Fruit fly (Drosophila melanogaster) whole organism, embryonic: ENCODE measurements around the gene CG12990.

ENCODE experiments used
- Ada2b ChIP-seq: fragments of 200-800 bp; sonication (Bioruptor generic); IDR thresholded peaks from 2 replicates; pipeline ENCODE4 v1.3.6; 2022; ENCODE audit warnings: missing biosample characterization, missing genetic modification characterization
- Aef1 ChIP-seq: fragments of 200-800 bp; sonication (Bioruptor generic); IDR thresholded peaks from 3 replicates; pipeline ENCODE4 v1.3.6; 2022; ENCODE audit warnings: missing biosample characterization, missing genetic modification characterization
- CG10267 ChIP-seq: fragments of 200-800 bp; sonication (Bioruptor generic); optimal IDR thresholded peaks from 2 replicates; lab custom pipeline; 2018; ENCODE audit warnings: missing biosample characterization, mild to moderate bottlenecking, missing genetic modification characterization, moderate library complexity
- CG10321 ChIP-seq: fragments of 200-800 bp; sonication (Bioruptor generic); IDR thresholded peaks from 2 replicates; pipeline ENCODE4 v1.3.6; 2022; ENCODE audit warnings: missing biosample characterization, missing genetic modification characterization
- CG12155 ChIP-seq: fragments of 200-800 bp; sonication (Bioruptor generic); optimal IDR thresholded peaks from 3 replicates; lab custom pipeline; 2016; ENCODE audit warnings: missing biosample characterization, missing genetic modification characterization
- CG13287 ChIP-seq: fragments of 200-800 bp; sonication (Bioruptor generic); IDR thresholded peaks from 2 replicates; pipeline ENCODE4 v1.3.6; 2022; ENCODE audit warnings: missing biosample characterization, missing genetic modification characterization; ENCODE audit not compliant: partially characterized antibody
- CG17829 ChIP-seq: fragments of 200-800 bp; optimal IDR thresholded peaks from 2 replicates; lab custom pipeline; 2019; ENCODE audit warnings: missing biosample characterization, mild to moderate bottlenecking, missing genetic modification characterization, moderate library complexity
- CG3065 ChIP-seq: fragments of 200-800 bp; sonication (Bioruptor generic); optimal IDR thresholded peaks from 2 replicates; lab custom pipeline; 2016; ENCODE audit warnings: missing biosample characterization, missing genetic modification characterization
- CG3407 ChIP-seq: fragments of 200-800 bp; sonication (Bioruptor generic); optimal IDR thresholded peaks from 2 replicates; lab custom pipeline; 2018; ENCODE audit warnings: missing biosample characterization, mild to moderate bottlenecking, missing genetic modification characterization
- CG6654 ChIP-seq: fragments of 200-800 bp; sonication (Bioruptor generic); optimal IDR thresholded peaks from 2 replicates; lab custom pipeline; 2017; ENCODE audit warnings: missing biosample characterization, mild to moderate bottlenecking, missing genetic modification characterization
- CG6683 ChIP-seq: fragments of 200-800 bp; sonication (Bioruptor generic); optimal IDR thresholded peaks from 2 replicates; lab custom pipeline; 2017; ENCODE audit warnings: missing biosample characterization, mild to moderate bottlenecking, missing genetic modification characterization, missing genetic modification reagents
- CG7357 ChIP-seq: fragments of 200-800 bp; sonication (Bioruptor generic); IDR thresholded peaks from 3 replicates; pipeline ENCODE4 v1.3.6; 2022; ENCODE audit warnings: missing biosample characterization, missing genetic modification characterization
- CG9727 ChIP-seq: fragments of 200-800 bp; sonication (Bioruptor generic); optimal IDR thresholded peaks from 3 replicates; lab custom pipeline; 2017; ENCODE audit warnings: missing biosample characterization, mild to moderate bottlenecking, missing genetic modification characterization
- CoRest ChIP-seq: fragments of 200-800 bp; sonication (Bioruptor generic); optimal IDR thresholded peaks from 3 replicates; lab custom pipeline; 2018; ENCODE audit warnings: missing biosample characterization, mild to moderate bottlenecking, missing genetic modification characterization, moderate library complexity
- CrebB ChIP-seq: fragments of 200-800 bp; sonication (Bioruptor generic); optimal IDR thresholded peaks from 3 replicates; lab custom pipeline; 2018; ENCODE audit warnings: missing biosample characterization, mild to moderate bottlenecking, missing genetic modification characterization
- Dad ChIP-seq: fragments of 200-800 bp; sonication (Bioruptor generic); optimal IDR thresholded peaks from 3 replicates; lab custom pipeline; 2016; ENCODE audit warnings: missing biosample characterization, missing genetic modification characterization
- Dfd ChIP-seq, 2 experiments: fragments of >200 bp; optimal IDR thresholded peaks; 2 replicates each; lab custom pipeline; 2017; ENCODE audit warnings: missing biosample characterization in 2 of 2, missing genetic modification characterization in 2 of 2
- Lim3 ChIP-seq: fragments of 200-800 bp; sonication (Bioruptor generic); IDR thresholded peaks from 2 replicates; pipeline ENCODE4 v1.3.6; 2022; ENCODE audit warnings: missing biosample characterization, missing genetic modification characterization
- Poxn ChIP-seq: fragments of 200-800 bp; sonication (Bioruptor generic); IDR thresholded peaks from 2 replicates; pipeline ENCODE4 v1.3.6; 2022; ENCODE audit warnings: missing biosample characterization, missing genetic modification characterization
- Scr ChIP-seq: fragments of 200-800 bp; sonication (Bioruptor generic); IDR thresholded peaks from 2 replicates; pipeline ENCODE4 v1.3.6; 2022; ENCODE audit warnings: missing biosample characterization, missing genetic modification characterization; ENCODE audit not compliant: partially characterized antibody
- Side ChIP-seq: fragments of 200-800 bp; sonication (Bioruptor generic); optimal IDR thresholded peaks from 2 replicates; lab custom pipeline; 2016; ENCODE audit warnings: missing biosample characterization, missing genetic modification characterization
- Tbp ChIP-seq: fragments of >200 bp; optimal IDR thresholded peaks from 2 replicates; lab custom pipeline; 2018; ENCODE audit warnings: missing biosample characterization, missing genetic modification characterization
- Vsx1 ChIP-seq: fragments of 200-800 bp; sonication (Bioruptor generic); optimal IDR thresholded peaks from 2 replicates; lab custom pipeline; 2017; ENCODE audit warnings: missing biosample characterization, mild to moderate bottlenecking, missing genetic modification characterization, missing genetic modification reagents
- al ChIP-seq: fragments of 200-800 bp; sonication (Bioruptor generic); IDR thresholded peaks from 2 replicates; pipeline ENCODE4 v1.3.6; 2022; ENCODE audit warnings: missing biosample characterization, missing genetic modification characterization
- amos ChIP-seq: fragments of 200-800 bp; sonication (Bioruptor generic); IDR thresholded peaks from 2 replicates; pipeline ENCODE4 v1.3.6; 2022; ENCODE audit warnings: missing biosample characterization, missing genetic modification characterization; ENCODE audit not compliant: partially characterized antibody
- ash1 ChIP-seq: fragments of 200-800 bp; sonication (Bioruptor generic); optimal IDR thresholded peaks from 2 replicates; lab custom pipeline; 2018; ENCODE audit warnings: missing biosample characterization, mild to moderate bottlenecking, missing genetic modification characterization
- az2 ChIP-seq: fragments of 200-800 bp; sonication (Bioruptor generic); optimal IDR thresholded peaks from 3 replicates; lab custom pipeline; 2016; ENCODE audit warnings: missing biosample characterization, missing genetic modification characterization
- chm ChIP-seq: fragments of 200-800 bp; sonication (Bioruptor generic); IDR thresholded peaks from 2 replicates; pipeline ENCODE4 v1.3.6; 2022; ENCODE audit warnings: missing biosample characterization, missing genetic modification characterization
- corto ChIP-seq: fragments of 200-800 bp; sonication (Bioruptor generic); optimal IDR thresholded peaks from 2 replicates; lab custom pipeline; 2016; ENCODE audit warnings: missing biosample characterization, mild to moderate bottlenecking, missing genetic modification characterization, moderate library complexity
- dati ChIP-seq: fragments of 200-800 bp; sonication (Bioruptor generic); IDR thresholded peaks from 2 replicates; pipeline ENCODE4 v1.3.6; 2022; ENCODE audit warnings: missing biosample characterization, missing genetic modification characterization
- dimm ChIP-seq: fragments of 200-800 bp; sonication (Bioruptor generic); IDR thresholded peaks from 2 replicates; pipeline ENCODE4 v1.3.6; 2022; ENCODE audit warnings: missing biosample characterization, missing genetic modification characterization
- dmrt11E ChIP-seq: fragments of 200-800 bp; sonication (Bioruptor generic); optimal IDR thresholded peaks from 3 replicates; lab custom pipeline; 2018; ENCODE audit warnings: missing biosample characterization, mild to moderate bottlenecking, missing genetic modification characterization, moderate library complexity
- grau ChIP-seq: fragments of 200-800 bp; optimal IDR thresholded peaks from 3 replicates; lab custom pipeline; 2019; ENCODE audit warnings: missing biosample characterization, mild to moderate bottlenecking, missing genetic modification characterization, moderate library complexity
- hkb ChIP-seq, 2 experiments: fragments of 200-800 bp in 1 of 2; fragments of >200 bp in 1 of 2; sonication (Bioruptor generic) in 1 of 2; IDR thresholded peaks in 1 of 2; optimal IDR thresholded peaks in 1 of 2; 2 replicates each; pipeline versions ENCODE4 v1.3.6 to Lab custom; 2017 to 2022; ENCODE audit warnings: missing biosample characterization in 1 of 2, missing genetic modification characterization in 1 of 2
- jing ChIP-seq: fragments of 200-800 bp; sonication (Bioruptor generic); optimal IDR thresholded peaks from 2 replicates; lab custom pipeline; 2018; ENCODE audit warnings: missing biosample characterization, mild to moderate bottlenecking, missing genetic modification characterization
- ken ChIP-seq: fragments of 200-800 bp; sonication (Bioruptor generic); IDR thresholded peaks from 3 replicates; pipeline ENCODE4 v1.3.6; 2022; ENCODE audit warnings: missing biosample characterization, missing genetic modification characterization
- lab ChIP-seq: fragments of 200-800 bp; sonication (Bioruptor generic); optimal IDR thresholded peaks from 3 replicates; lab custom pipeline; 2017; ENCODE audit warnings: missing biosample characterization, missing genetic modification characterization, mild to moderate bottlenecking, moderate library complexity, missing genetic modification reagents
- lmd ChIP-seq: fragments of 200-800 bp; sonication (Bioruptor generic); IDR thresholded peaks from 2 replicates; pipeline ENCODE4 v1.3.6; 2022; ENCODE audit warnings: missing biosample characterization, missing genetic modification characterization
- trh ChIP-seq: fragments of 200-800 bp; sonication (Bioruptor generic); optimal IDR thresholded peaks from 2 replicates; lab custom pipeline; 2016; ENCODE audit warnings: missing biosample characterization, missing genetic modification characterization
- wor ChIP-seq: fragments of 200-800 bp; sonication (Bioruptor generic); IDR thresholded peaks from 2 replicates; pipeline ENCODE4 v1.3.6; 2022; ENCODE audit warnings: missing biosample characterization, missing genetic modification characterization

Gene CG12990

dm6 chrX:17712995-17713739 lies 41.5 kb upstream of the CG12990 start (continued):
- TF ChIP-seq ash1 (GFP tag; lab: Kevin White, UChicago), result no peak
- no peak for TF ChIP-seq amos
- peak; percentile 33; the same call in 1 of the 2 replicates for TF ChIP-seq lmd (GFP tag; lab: Robert Waterston, UW)
- no peak for TF ChIP-seq grau (tag; lab: Kevin White, UChicago)
- TF ChIP-seq CG3065, result no peak
- TF ChIP-seq trh, result no peak
- TF ChIP-seq CrebB (tag; lab: Kevin White, UChicago), result no peak
- TF ChIP-seq Dfd (GFP tag; optimal IDR thresholded peaks at IDR 0.05; lab: Kevin White, UChicago), result peak in 1 of 2 experiments; percentile 38
- no peak for TF ChIP-seq Scr (GFP tag; lab: Robert Waterston, UW)
- TF ChIP-seq wor (GFP tag; lab: Robert Waterston, UW), result no peak
- peak; percentile 5; the same call in 1 of the 3 replicates for TF ChIP-seq CG7357 (GFP tag; lab: Robert Waterston, UW)
- peak; percentile 45 for TF ChIP-seq Vsx1 (GFP tag; lab: Kevin White, UChicago)
- TF ChIP-seq Dad (GFP tag; lab: Kevin White, UChicago), result no peak
- peak; percentile 47 for TF ChIP-seq az2 (GFP tag; lab: Kevin White, UChicago)
- TF ChIP-seq CG6654 (GFP tag; lab: Kevin White, UChicago), result peak; percentile 29
- TF ChIP-seq jing (GFP tag; lab: Kevin White, UChicago), result peak; percentile 4
- TF ChIP-seq CG3407 (GFP tag; lab: Kevin White, UChicago), result no peak
- no peak for TF ChIP-seq CG13287
- peak; percentile 28; the same call in 1 of the 2 replicates for TF ChIP-seq dati (GFP tag; lab: Robert Waterston, UW)
- TF ChIP-seq CG10267 (tag; lab: Kevin White, UChicago), result peak; percentile 76
- TF ChIP-seq Tbp (GFP tag; lab: Kevin White, UChicago), result no peak
- TF ChIP-seq Ada2b (GFP tag; lab: Robert Waterston, UW), result peak; percentile 66
- TF ChIP-seq Poxn, result no peak
- 0 out of 2 replicates have a peak, but pooled peaks have one; percentile 6 for TF ChIP-seq al
- TF ChIP-seq dimm (GFP tag; lab: Robert Waterston, UW), result peak; percentile 17; the same call in 1 of the 2 replicates
- TF ChIP-seq CG17829 (tag; lab: Kevin White, UChicago), result peak; percentile 68
- TF ChIP-seq CG9727, result peak; percentile 82
- no peak for TF ChIP-seq Lim3
- TF ChIP-seq Side (GFP tag; lab: Kevin White, UChicago), result no peak
- no peak for TF ChIP-seq CG12155
- peak; percentile 55 for TF ChIP-seq lab (GFP tag; lab: Kevin White, UChicago)
- TF ChIP-seq dmrt11E (tag; lab: Kevin White, UChicago), result peak; percentile 58
- TF ChIP-seq Aef1 (GFP tag; lab: Robert Waterston, UW), result peak; percentile 44; the same call in 1 of the 3 replicates
- TF ChIP-seq CG10321 (GFP tag; lab: Robert Waterston, UW), result no peak
- TF ChIP-seq ken (GFP tag; lab: Robert Waterston, UW), result no peak
- no peak for TF ChIP-seq hkb (optimal IDR thresholded peaks at IDR 0.05; lab: Kevin White, UChicago)
- peak; percentile 38; the same call in 1 of the 2 replicates for TF ChIP-seq hkb (GFP tag; IDR thresholded peaks at IDR 0.05; lab: Robert Waterston, UW)
- TF ChIP-seq chm, result no peak
- peak; percentile 74 for TF ChIP-seq CoRest (tag; lab: Kevin White, UChicago)
- no peak for TF ChIP-seq CG6683
- no peak for TF ChIP-seq corto (GFP tag; lab: Kevin White, UChicago)
